Worm (Caenorhabditis elegans): Measurements from ENCODE around the gene apc-17.
A peak's percentile ranks its signal among the peaks of the same experiment; 100 is the strongest.

apc-17 gene

DNA sequence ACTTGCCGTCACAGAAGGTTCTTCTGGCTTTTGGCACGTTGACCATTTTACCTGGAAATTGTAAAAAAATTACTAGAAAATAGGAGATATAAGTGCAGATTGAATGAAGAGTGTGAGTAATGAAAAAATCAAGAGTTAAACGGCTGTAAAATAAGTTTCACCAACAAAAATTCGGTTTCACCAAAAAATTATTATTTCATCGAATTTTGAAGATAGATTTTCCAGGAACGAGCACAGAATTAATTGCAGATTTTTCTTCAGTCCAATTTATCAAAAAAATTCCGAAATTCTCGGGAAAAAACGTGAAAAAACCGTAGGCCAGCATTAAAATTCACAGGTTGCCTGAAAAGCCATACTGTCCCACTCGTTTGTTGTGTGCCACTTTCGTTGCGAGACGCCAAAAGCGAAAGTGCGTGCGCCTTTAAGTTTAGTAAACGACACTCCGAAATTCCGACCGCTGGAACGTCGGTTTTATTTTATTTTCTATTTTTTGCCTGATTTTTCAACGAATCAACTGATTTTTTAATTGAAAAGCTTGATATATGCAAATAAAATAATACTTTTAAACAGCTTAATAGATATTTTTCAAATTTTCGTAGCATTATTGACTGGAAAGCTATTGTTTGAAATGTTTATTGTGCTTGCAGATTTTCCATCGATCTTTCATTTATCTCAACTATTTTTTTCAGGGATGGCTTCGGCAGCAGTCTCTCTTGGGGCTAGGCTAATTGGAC, 10.6 kb upstream of the apc-17 start, which contains the start of the genes rpl-36.A and nuo-1 (continued):
- TF ChIP-seq ces-1 (GFP tag; optimal IDR thresholded peaks at IDR 0.05) (no peak), unc-130 (tag; optimal IDR thresholded peaks at IDR 0.05) (peak; percentile 94), sptf-1 (tag; optimal IDR thresholded peaks at IDR 0.05) (no peak), jun-1 (tag; optimal IDR thresholded peaks at IDR 0.05) (peak; percentile 69), swsn-7 (tag; optimal IDR thresholded peaks at IDR 0.05) (peak; percentile 81), lin-15B (tag; optimal IDR thresholded peaks at IDR 0.05) (peak; percentile 85), nhr-20 (tag; optimal IDR thresholded peaks at IDR 0.05) (peak; percentile 85), fkh-10 (GFP tag; optimal IDR thresholded peaks at IDR 0.05) (peak; percentile 25), fos-1 (tag; optimal IDR thresholded peaks at IDR 0.05) (peak; percentile 73), sup-37 (GFP tag; optimal IDR thresholded peaks at IDR 0.05) (no peak), unc-62 (GFP tag; optimal IDR thresholded peaks at IDR 0.05) (no peak), ets-5 (GFP tag; IDR thresholded peaks at IDR 0.05) (no peak), C16A3.4 (tag; optimal IDR thresholded peaks at IDR 0.05) (peak; percentile 96), skn-1 (tag; optimal IDR thresholded peaks at IDR 0.05) (peak; percentile 84), lsy-2 (tag; optimal IDR thresholded peaks at IDR 0.05) (peak; percentile 98 to 99), tlp-1 (tag; optimal IDR thresholded peaks at IDR 0.05) (no peak), nhr-19 (GFP tag; conservative IDR thresholded peaks at IDR 0.05) (peak; percentile 76), nhr-237 (tag; optimal IDR thresholded peaks at IDR 0.05) (peak; percentile 56), aha-1 (tag; optimal IDR thresholded peaks at IDR 0.05) (no peak), mef-2 (tag; optimal IDR thresholded peaks at IDR 0.05) (peak; percentile 15), grh-1 (GFP tag; IDR thresholded peaks at IDR 0.05) (peak; percentile 58), mep-1 (tag; optimal IDR thresholded peaks at IDR 0.05) (peak; percentile 89), zag-1 (tag; optimal IDR thresholded peaks at IDR 0.05) (no peak), egl-13 (tag; optimal IDR thresholded peaks at IDR 0.05) (no peak), elt-3 (tag; optimal IDR thresholded peaks at IDR 0.05) (peak in 3 of 6 experiments; percentile 3 to 83 (median 41)), C04F5.9 (tag; optimal IDR thresholded peaks at IDR 0.05) (peak; percentile 38), egl-27 (tag; optimal IDR thresholded peaks at IDR 0.05) (no peak), isw-1 (GFP tag; IDR thresholded peaks at IDR 0.05) (peak; percentile 85), lin-13 (GFP tag; optimal IDR thresholded peaks at IDR 0.05) (peak; percentile 79), hlh-4 (tag; optimal IDR thresholded peaks at IDR 0.05) (no peak), rnt-1 (tag; optimal IDR thresholded peaks at IDR 0.05) (peak; percentile 84), nhr-11 (tag; optimal IDR thresholded peaks at IDR 0.05) (peak; percentile 4), ceh-88 (GFP tag; IDR thresholded peaks at IDR 0.05) (no peak), fkh-8 (tag; optimal IDR thresholded peaks at IDR 0.05) (peak; percentile 77), pqm-1 (tag; optimal IDR thresholded peaks at IDR 0.05) (no peak), mab-9 (GFP tag; IDR thresholded peaks at IDR 0.05) (no peak), xbp-1 (tag; optimal IDR thresholded peaks at IDR 0.05) (peak; percentile 79), ztf-4 (tag; optimal IDR thresholded peaks at IDR 0.05) (peak; percentile 3), efl-1 (optimal IDR thresholded peaks at IDR 0.05) (peak; percentile 88 to 91), efl-1 (GFP tag; optimal IDR thresholded peaks at IDR 0.05 in 1 of 2) (peak; percentile 82 to 98), dpl-1 (GFP tag; optimal IDR thresholded peaks at IDR 0.05) (peak; percentile 80 to 86 (median 84)), snpc-4 (tag; optimal IDR thresholded peaks at IDR 0.05) (peak; percentile 61), ceh-90 (tag; optimal IDR thresholded peaks at IDR 0.05) (no peak)

ce11 chrII:11099841-11100240, 8.1 kb upstream of the apc-17 start, which contains the start of gene C09H10.4:
Gene C09H10.4 (plus strand): TSS chrII:11100141.
- no peak for TF ChIP-seq C34B4.2 (tag; optimal IDR thresholded peaks at IDR 0.05)
- TF ChIP-seq ceh-8 (GFP tag; optimal IDR thresholded peaks at IDR 0.05): no peak
- TF ChIP-seq Y116A8C.19 (tag; optimal IDR thresholded peaks at IDR 0.05; ENCODE audit: borderline replicate concordance): no peak
- no peak for TF ChIP-seq fos-1 (tag; optimal IDR thresholded peaks at IDR 0.05)
- no peak for TF ChIP-seq lin-14 (GFP tag; optimal IDR thresholded peaks at IDR 0.05)
- no peak for TF ChIP-seq pax-3 (tag; optimal IDR thresholded peaks at IDR 0.05)

Measured in whole organism, L1 larva.